Worm (Caenorhabditis elegans) whole organism, L4/young adult: ENCODE data around the gene scl-2.

Source experiments
- W03F9.2 ChIP-seq: fragments of 150-350 bp; optimal IDR thresholded peaks from 2 replicates; lab custom pipeline; 2014; ENCODE audit warnings: missing biosample characterization, missing genetic modification characterization
- dao-5 ChIP-seq: sonication (generic microtip); optimal IDR thresholded peaks from 2 replicates; lab custom pipeline; 2016; ENCODE audit warnings: missing genotype, missing genetic modification characterization, moderate library complexity, missing compliant biosample characterization
- him-1 ChIP-seq: sonication (generic microtip); optimal IDR thresholded peaks from 2 replicates; lab custom pipeline; 2016; ENCODE audit warnings: missing genotype, missing genetic modification reagents, missing genetic modification characterization, missing compliant biosample characterization

scl-2 gene

ce11 chrIV:13029674-13030466 is 27.6 kb upstream of the scl-2 start:
- TF ChIP-seq W03F9.2 (no peak), dao-5 (tag; lab: Kevin White, UChicago) (no peak), him-1 (tag; lab: Kevin White, UChicago) (no peak)

ce11 chrIV:13030467-13031299 is 26.8 kb upstream of the scl-2 start:
- TF ChIP-seq him-1 (tag; lab: Kevin White, UChicago) = no peak
- TF ChIP-seq W03F9.2 = no peak
- TF ChIP-seq dao-5 (tag; lab: Kevin White, UChicago) = no peak

ce11 chrIV:13032153-13032552 is 25.4 kb upstream of the scl-2 start:
- TF ChIP-seq W03F9.2 (no peak), him-1 (tag; lab: Kevin White, UChicago) (no peak), dao-5 (tag; lab: Kevin White, UChicago) (no peak)

ce11 chrIV:13033516-13033915 is 24.0 kb upstream of the scl-2 start:
- TF ChIP-seq him-1 (tag; lab: Kevin White, UChicago) (no peak), W03F9.2 (no peak), dao-5 (tag; lab: Kevin White, UChicago) (no peak)

ce11 chrIV:13035302-13035701 is 22.2 kb upstream of the scl-2 start:
- TF ChIP-seq W03F9.2 (no peak), him-1 (tag; lab: Kevin White, UChicago) (no peak), dao-5 (tag; lab: Kevin White, UChicago) (no peak)

ce11 chrIV:13036835-13037234 is 20.7 kb upstream of the scl-2 start:
- no peak for TF ChIP-seq him-1 (tag; lab: Kevin White, UChicago)
- TF ChIP-seq W03F9.2 = no peak
- no peak for TF ChIP-seq dao-5 (tag; lab: Kevin White, UChicago)

ce11 chrIV:13038888-13039287 is 18.6 kb upstream of the scl-2 start, which contains the start of gene F49E11.2:
Gene F49E11.2, minus strand, starts transcription at chrIV:13038988.
- no peak for TF ChIP-seq him-1 (tag; lab: Kevin White, UChicago)

- no peak for TF ChIP-seq dao-5 (tag; lab: Kevin White, UChicago)
- no peak for TF ChIP-seq W03F9.2
- no peak for TF ChIP-seq him-1 (tag; lab: Kevin White, UChicago)
Observed at ce11 chrIV:13041486-13041885, 16.0 kb upstream of the scl-2 start.

ce11 chrIV:13042091-13042490 is 15.4 kb upstream of the scl-2 start, which contains the start of gene amt-2:
Gene amt-2, plus strand, starts transcription at chrIV:13042391.
- no peak for TF ChIP-seq him-1 (tag; lab: Kevin White, UChicago)
- no peak for TF ChIP-seq W03F9.2
- TF ChIP-seq dao-5 (tag; lab: Kevin White, UChicago) = no peak

ce11 chrIV:13044980-13045379 is 12.5 kb upstream of the scl-2 start:
- TF ChIP-seq W03F9.2 (no peak), him-1 (tag; lab: Kevin White, UChicago) (no peak), dao-5 (tag; lab: Kevin White, UChicago) (no peak)

- TF ChIP-seq him-1 (tag; lab: Kevin White, UChicago) = no peak
- no peak for TF ChIP-seq dao-5 (tag; lab: Kevin White, UChicago)
- no peak for TF ChIP-seq W03F9.2
Observed at ce11 chrIV:13046848-13047247, 10.7 kb upstream of the scl-2 start, which contains the start of gene scl-9. Gene scl-9, plus strand, starts transcription at chrIV:13047148.

- TF ChIP-seq dao-5 (tag; lab: Kevin White, UChicago) (no peak), him-1 (tag; lab: Kevin White, UChicago) (no peak), W03F9.2 (no peak)
Observed at ce11 chrIV:13048157-13048556, 9.4 kb upstream of the scl-2 start, which contains the start of gene scl-10. Gene scl-10, plus strand, starts transcription at chrIV:13048457.

ce11 chrIV:13051073-13051472 is 6.4 kb upstream of the scl-2 start, which contains the start of gene scl-11:
Gene scl-11, plus strand, starts transcription at chrIV:13051373.
- TF ChIP-seq W03F9.2 (no peak), dao-5 (tag; lab: Kevin White, UChicago) (no peak), him-1 (tag; lab: Kevin White, UChicago) (no peak)

- TF ChIP-seq him-1 (tag; lab: Kevin White, UChicago) (no peak), W03F9.2 (no peak), dao-5 (tag; lab: Kevin White, UChicago) (no peak)
Observed at ce11 chrIV:13052568-13052967, 4.9 kb upstream of the scl-2 start, which contains the start of gene F49E11.7. Gene F49E11.7, plus strand, starts transcription at chrIV:13052868.
